Fruit fly (Drosophila melanogaster): ENCODE data around the gene CG1986.

The CG1986 gene

DNA sequence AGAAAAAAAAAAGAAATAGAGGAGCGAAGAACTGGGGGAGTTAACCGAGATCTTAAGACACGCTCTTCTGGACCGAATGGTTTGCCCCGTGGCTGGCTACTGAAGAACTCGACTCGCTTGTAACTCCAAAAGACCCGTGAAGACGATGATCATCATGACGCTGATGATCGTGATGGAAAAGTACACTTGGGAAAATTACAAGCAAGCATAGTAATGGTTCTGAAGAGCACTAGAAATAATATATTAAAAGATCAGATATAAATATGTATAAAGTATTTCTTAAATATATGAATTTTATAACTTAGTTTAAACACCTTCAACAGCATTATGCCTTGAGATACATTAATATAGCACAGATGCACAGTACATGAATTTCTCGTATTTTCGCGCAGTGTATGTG is at the start of gene CG1986:
Gene CG1986 (minus strand): TSS at position 101 of the 400 bp plus-strand sequence.
- TF ChIP-seq Dfd (GFP tag; optimal IDR thresholded peaks at IDR 0.05) (no peak), Vsx2 (GFP tag; optimal IDR thresholded peaks at IDR 0.05; ENCODE audit: partially characterized antibody) (no peak), N (GFP tag; optimal IDR thresholded peaks at IDR 0.05) (no peak), Abd-B (GFP tag; optimal IDR thresholded peaks at IDR 0.05) (no peak), Sp1 (GFP tag; optimal IDR thresholded peaks at IDR 0.05) (no peak), dsf (GFP tag; optimal IDR thresholded peaks at IDR 0.05; ENCODE audit: borderline replicate concordance) (no peak), brk (GFP tag; optimal IDR thresholded peaks at IDR 0.05) (no peak), OdsH (GFP tag; optimal IDR thresholded peaks at IDR 0.05) (no peak), tai (GFP tag; optimal IDR thresholded peaks at IDR 0.05) (no peak), dl (GFP tag; optimal IDR thresholded peaks at IDR 0.05; ENCODE audit: insufficient read depth in 1 of 2, partially characterized antibody in 2 of 2) (no peak), usp (GFP tag; optimal IDR thresholded peaks at IDR 0.05) (no peak), HLH106 (tag; optimal IDR thresholded peaks at IDR 0.05) (no peak), CrebA (GFP tag; optimal IDR thresholded peaks at IDR 0.05; ENCODE audit: borderline replicate concordance) (no peak), woc (GFP tag; optimal IDR thresholded peaks at IDR 0.05) (no peak), Rel (GFP tag; optimal IDR thresholded peaks at IDR 0.05) (no peak), Rel (tag; optimal IDR thresholded peaks at IDR 0.05) (no peak), h (GFP tag; optimal IDR thresholded peaks at IDR 0.05) (no peak), Myc (optimal IDR thresholded peaks at IDR 0.05) (no peak), rgr (GFP tag; optimal IDR thresholded peaks at IDR 0.05) (no peak), ey (GFP tag; optimal IDR thresholded peaks at IDR 0.05) (no peak), Hr78 (GFP tag; optimal IDR thresholded peaks at IDR 0.05) (no peak)

DNA sequence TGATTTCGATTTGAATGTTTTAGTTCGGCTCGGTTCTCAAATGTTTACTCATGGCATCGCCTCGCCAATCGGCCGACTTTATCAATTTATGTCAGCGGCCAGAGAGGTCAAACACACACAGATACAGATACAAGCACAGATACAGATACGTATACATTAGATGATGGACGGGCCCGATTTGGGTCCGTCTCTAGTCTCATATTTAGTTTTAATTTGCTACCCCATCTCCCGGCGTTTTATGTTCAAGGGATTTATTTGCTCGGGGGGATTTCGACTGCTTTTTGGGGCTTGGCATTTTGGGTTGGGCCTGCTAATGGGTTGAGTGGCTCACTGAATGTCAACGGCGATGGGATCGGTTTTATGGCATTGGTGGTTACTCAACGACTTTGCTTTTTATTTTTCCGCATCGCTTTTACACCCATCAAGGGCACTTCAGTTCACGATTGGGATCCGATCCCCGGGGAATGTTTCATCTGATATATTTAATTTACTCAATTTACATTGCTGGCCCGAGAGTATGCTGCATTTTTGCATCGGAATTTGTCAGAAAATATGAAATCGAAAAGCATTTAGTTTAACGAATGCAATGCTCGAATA is 21.5 kb upstream of the CG1986 start:
- TF ChIP-seq Hr78 (GFP tag; optimal IDR thresholded peaks at IDR 0.05) (no peak), Rel (GFP tag; optimal IDR thresholded peaks at IDR 0.05) (no peak), Rel (tag; optimal IDR thresholded peaks at IDR 0.05) (no peak), fru (GFP tag; optimal IDR thresholded peaks at IDR 0.05) (no peak), CG9705 (GFP tag; optimal IDR thresholded peaks at IDR 0.05) (no peak), psq (GFP tag; optimal IDR thresholded peaks at IDR 0.05) (no peak), woc (GFP tag; optimal IDR thresholded peaks at IDR 0.05) (no peak), br (GFP tag; optimal IDR thresholded peaks at IDR 0.05) (no peak), h (GFP tag; optimal IDR thresholded peaks at IDR 0.05) (no peak), Myc (optimal IDR thresholded peaks at IDR 0.05) (no peak), N (GFP tag; optimal IDR thresholded peaks at IDR 0.05) (no peak), jim (GFP tag; optimal IDR thresholded peaks at IDR 0.05) (no peak), Mio (GFP tag; optimal IDR thresholded peaks at IDR 0.05) (no peak), pan (optimal IDR thresholded peaks at IDR 0.05) (no peak), foxo (GFP tag; optimal IDR thresholded peaks at IDR 0.05) (no peak), lola (GFP tag; optimal IDR thresholded peaks at IDR 0.05) (no peak), ey (GFP tag; optimal IDR thresholded peaks at IDR 0.05) (no peak), OdsH (GFP tag; optimal IDR thresholded peaks at IDR 0.05) (no peak), Hnf4 (GFP tag; optimal IDR thresholded peaks at IDR 0.05) (no peak)

DNA sequence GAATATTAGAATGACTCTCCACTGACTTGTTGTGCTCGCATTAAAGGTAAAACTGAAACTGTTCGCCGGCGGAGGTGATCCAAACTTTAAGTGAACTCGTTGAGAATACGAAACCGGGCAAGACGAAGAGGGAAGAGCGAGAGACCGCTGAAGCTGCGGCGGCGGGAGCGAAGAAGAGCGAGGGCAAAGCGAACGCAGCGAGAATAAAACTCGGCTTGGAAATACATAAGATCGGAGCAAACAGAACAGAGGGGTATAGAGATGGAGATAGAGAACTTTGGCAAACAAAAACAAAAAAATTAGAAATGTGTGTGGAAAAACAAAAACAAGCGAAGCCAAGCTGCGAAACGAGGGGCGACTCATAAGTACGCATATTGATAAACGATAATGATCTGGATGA is 20.0 kb upstream of the CG1986 start, which contains the start of gene Idgf4:
Gene Idgf4 (minus strand): TSS at position 67 of the 400 bp plus-strand sequence.
- TF ChIP-seq brk (GFP tag; optimal IDR thresholded peaks at IDR 0.05) (no peak), Dfd (GFP tag; optimal IDR thresholded peaks at IDR 0.05) (no peak), jim (GFP tag; optimal IDR thresholded peaks at IDR 0.05) (peak; percentile 17), h (GFP tag; optimal IDR thresholded peaks at IDR 0.05) (peak; percentile 9), N (GFP tag; optimal IDR thresholded peaks at IDR 0.05) (no peak), Hr78 (GFP tag; optimal IDR thresholded peaks at IDR 0.05) (no peak), Dif (GFP tag; optimal IDR thresholded peaks at IDR 0.05; ENCODE audit: partially characterized antibody) (no peak), Rel (GFP tag; optimal IDR thresholded peaks at IDR 0.05) (no peak), Rel (tag; optimal IDR thresholded peaks at IDR 0.05) (peak; percentile 1), psq (GFP tag; optimal IDR thresholded peaks at IDR 0.05) (peak; percentile 65), woc (GFP tag; optimal IDR thresholded peaks at IDR 0.05) (no peak), usp (GFP tag; optimal IDR thresholded peaks at IDR 0.05) (no peak), Sp1 (GFP tag; optimal IDR thresholded peaks at IDR 0.05) (no peak), foxo (GFP tag; optimal IDR thresholded peaks at IDR 0.05) (no peak), Jra (GFP tag; optimal IDR thresholded peaks at IDR 0.05) (no peak), dl (GFP tag; optimal IDR thresholded peaks at IDR 0.05; ENCODE audit: insufficient read depth in 1 of 2, partially characterized antibody in 2 of 2) (no peak), pan (optimal IDR thresholded peaks at IDR 0.05) (no peak)

DNA sequence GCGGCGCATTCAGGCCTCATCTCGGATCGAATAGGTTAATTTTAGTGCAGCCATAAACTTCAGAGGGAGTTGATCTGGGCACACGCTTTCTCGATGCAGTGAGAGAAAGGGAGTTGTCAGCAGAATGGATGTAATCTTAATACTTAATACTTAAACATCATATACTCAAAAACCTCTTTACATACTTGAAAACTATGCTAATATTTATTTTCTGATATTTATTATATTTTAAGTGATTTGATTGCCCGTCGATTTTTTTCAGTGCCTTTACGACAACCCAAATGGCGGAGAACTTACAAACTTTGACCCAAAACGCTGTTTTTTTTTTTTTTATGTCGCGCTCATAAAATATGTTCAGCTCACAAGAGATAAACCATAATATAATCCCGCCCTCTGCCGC is 825 bp upstream of the CG1986 start:
- TF ChIP-seq fru (GFP tag; optimal IDR thresholded peaks at IDR 0.05) (no peak), CrebA (GFP tag; optimal IDR thresholded peaks at IDR 0.05; ENCODE audit: borderline replicate concordance) (no peak), Dif (GFP tag; optimal IDR thresholded peaks at IDR 0.05; ENCODE audit: partially characterized antibody) (no peak), OdsH (GFP tag; optimal IDR thresholded peaks at IDR 0.05) (no peak), tai (GFP tag; optimal IDR thresholded peaks at IDR 0.05) (no peak), usp (GFP tag; optimal IDR thresholded peaks at IDR 0.05) (no peak), Rel (GFP tag; optimal IDR thresholded peaks at IDR 0.05) (no peak), Rel (tag; optimal IDR thresholded peaks at IDR 0.05) (no peak), CG32264 (GFP tag; optimal IDR thresholded peaks at IDR 0.05) (no peak), psq (GFP tag; optimal IDR thresholded peaks at IDR 0.05) (no peak), HLH106 (tag; optimal IDR thresholded peaks at IDR 0.05) (no peak), woc (GFP tag; optimal IDR thresholded peaks at IDR 0.05) (no peak), br (GFP tag; optimal IDR thresholded peaks at IDR 0.05) (no peak), h (GFP tag; optimal IDR thresholded peaks at IDR 0.05) (no peak), Myc (optimal IDR thresholded peaks at IDR 0.05) (no peak), lola (GFP tag; optimal IDR thresholded peaks at IDR 0.05) (no peak), dmrt93B (GFP tag; optimal IDR thresholded peaks at IDR 0.05) (no peak)
